Worm (Caenorhabditis elegans): Measurements from ENCODE around the gene fzr-1.

Gene fzr-1

DNA sequence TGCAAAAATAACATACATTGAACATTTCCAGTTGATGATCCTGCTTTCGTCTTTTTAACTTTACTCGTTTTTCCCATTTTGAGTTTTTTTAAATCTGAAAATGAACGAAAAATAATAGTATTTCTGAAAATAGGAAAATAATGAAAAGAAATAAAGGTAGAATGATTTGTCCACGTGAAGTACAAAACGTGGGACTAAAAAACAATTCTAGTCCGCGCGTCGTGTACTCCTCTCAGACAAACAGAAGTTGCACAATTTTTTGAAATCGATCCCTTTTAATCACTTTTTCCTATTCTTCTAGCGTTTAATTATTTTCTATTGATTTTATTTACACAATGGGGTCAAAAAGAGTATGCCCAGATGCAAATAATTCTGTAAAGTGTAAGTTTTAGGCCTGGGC is 53.2 kb downstream of the fzr-1 start, which contains the start of the genes E02H1.1 and tag-124 (continued):
- no peak for TF ChIP-seq unc-3 (GFP tag; conservative IDR thresholded peaks at IDR 0.05)
- no peak for TF ChIP-seq unc-3 (tag; optimal IDR thresholded peaks at IDR 0.05)
- no peak for TF ChIP-seq sox-4 (tag; optimal IDR thresholded peaks at IDR 0.05)
- TF ChIP-seq pros-1 (tag; optimal IDR thresholded peaks at IDR 0.05): no peak
- TF ChIP-seq sdc-2 (tag; optimal IDR thresholded peaks at IDR 0.05): peak; percentile 32
- TF ChIP-seq ceh-2 (tag; optimal IDR thresholded peaks at IDR 0.05): peak; percentile 93
- TF ChIP-seq tbx-2 (tag; optimal IDR thresholded peaks at IDR 0.05): peak; percentile 71
- TF ChIP-seq elt-4 (tag; optimal IDR thresholded peaks at IDR 0.05): no peak
- TF ChIP-seq nfya-1 (tag; optimal IDR thresholded peaks at IDR 0.05): peak; percentile 1
- TF ChIP-seq sox-2 (GFP tag; IDR thresholded peaks at IDR 0.05): no peak
- TF ChIP-seq nhr-11 (tag; optimal IDR thresholded peaks at IDR 0.05): no peak
- peak; percentile 18 for TF ChIP-seq ceh-34 (tag; optimal IDR thresholded peaks at IDR 0.05)
- no peak for TF ChIP-seq dve-1 (tag; optimal IDR thresholded peaks at IDR 0.05)
- no peak for TF ChIP-seq ceh-9 (tag; optimal IDR thresholded peaks at IDR 0.05)
- TF ChIP-seq pqm-1 (tag; optimal IDR thresholded peaks at IDR 0.05): no peak
- no peak for TF ChIP-seq pha-4 (tag; optimal IDR thresholded peaks at IDR 0.05)
